Worm (Caenorhabditis elegans) whole organism, L4 larva: ENCODE measurements around the gene tmed-10.

Source experiments
- ceh-32 ChIP-seq: sonication (generic microtip); optimal IDR thresholded peaks from 2 replicates; lab custom pipeline; 2016; ENCODE audit warnings: mild to moderate bottlenecking, missing genetic modification characterization, missing compliant biosample characterization; ENCODE audit not compliant: poor library complexity
- ceh-62 ChIP-seq: sonication (generic microtip); optimal IDR thresholded peaks from 2 replicates; lab custom pipeline; 2017; ENCODE audit warnings: missing biosample characterization, missing genetic modification characterization
- ctbp-1 ChIP-seq: fragments of 200-800 bp; sonication (Bioruptor generic); IDR thresholded peaks from 2 replicates; pipeline ENCODE4 v1.3.6; 2022; ENCODE audit warnings: missing genetic modification reagents, missing genetic modification characterization, missing compliant biosample characterization
- egl-27 ChIP-seq: sonication (generic microtip); optimal IDR thresholded peaks from 3 replicates; lab custom pipeline; 2017; ENCODE audit warnings: missing biosample characterization, missing genetic modification reagents, missing genetic modification characterization
- fos-1 ChIP-seq: fragments of 150-350 bp; optimal IDR thresholded peaks from 2 replicates; lab custom pipeline; 2014; ENCODE audit warnings: missing biosample characterization, missing genetic modification characterization
- lir-3 ChIP-seq: sonication (generic microtip); optimal IDR thresholded peaks from 2 replicates; lab custom pipeline; 2016; ENCODE audit warnings: mild to moderate bottlenecking, missing genetic modification characterization, missing compliant biosample characterization
- nhr-11 ChIP-seq: fragments of 150-350 bp; optimal IDR thresholded peaks from 2 replicates; lab custom pipeline; 2014; ENCODE audit warnings: missing biosample characterization, missing genetic modification characterization
- nhr-28 ChIP-seq: fragments of 150-350 bp; optimal IDR thresholded peaks from 2 replicates; lab custom pipeline; 2014; ENCODE audit warnings: missing biosample characterization, missing genetic modification characterization
- nhr-48 ChIP-seq: sonication (generic microtip); optimal IDR thresholded peaks from 2 replicates; lab custom pipeline; 2016; ENCODE audit warnings: mild to moderate bottlenecking, missing genetic modification characterization, missing compliant biosample characterization
- nhr-6 ChIP-seq: fragments of 150-350 bp; optimal IDR thresholded peaks from 2 replicates; lab custom pipeline; 2014; ENCODE audit warnings: missing biosample characterization, missing genetic modification characterization
- saeg-2 ChIP-seq: fragments of 200-800 bp; sonication (Bioruptor generic); IDR thresholded peaks from 2 replicates; pipeline ENCODE4 v1.3.6; 2022; ENCODE audit warnings: missing genetic modification reagents, missing genetic modification characterization, missing compliant biosample characterization

- no peak for TF ChIP-seq saeg-2 (GFP tag; lab: Robert Waterston, UW)
- TF ChIP-seq fos-1 (tag; lab: Kevin White, UChicago), result no peak
- TF ChIP-seq nhr-11, result peak; percentile 56
- peak; percentile 46 for TF ChIP-seq nhr-28 (tag; lab: Kevin White, UChicago)
- TF ChIP-seq ceh-62, result no peak
- TF ChIP-seq lir-3, result no peak
- TF ChIP-seq egl-27 (tag; lab: Kevin White, UChicago), result no peak
- no peak for TF ChIP-seq nhr-48 (tag; lab: Kevin White, UChicago)
- TF ChIP-seq nhr-6, result no peak
- TF ChIP-seq ctbp-1 (GFP tag; lab: Robert Waterston, UW), result no peak
- TF ChIP-seq ceh-32, result no peak
These were observed 17.8 kb downstream of the tmed-10 start for ce11 chrV:11308915-11309314.
